Worm (Caenorhabditis elegans) whole organism, L3 larva: ENCODE data around the gene F22F7.7.

Experiments used
- aly-2 ChIP-seq: fragments of 150-350 bp; optimal IDR thresholded peaks from 2 replicates; lab custom pipeline; 2014; ENCODE audit warnings: missing biosample characterization, missing genetic modification characterization
- ceh-82 ChIP-seq: fragments of 150-350 bp; optimal IDR thresholded peaks from 2 replicates; lab custom pipeline; 2014; ENCODE audit warnings: missing biosample characterization, missing genetic modification characterization
- egl-27 ChIP-seq: sonication (generic microtip); optimal IDR thresholded peaks from 4 replicates; lab custom pipeline; 2017; ENCODE audit warnings: missing biosample characterization, missing genetic modification reagents, missing genetic modification characterization
- elt-3 ChIP-seq, 3 experiments: fragments of 150-350 bp in 1 of 3; sonication (generic microtip) in 2 of 3; optimal IDR thresholded peaks; 2 replicates in 2 of 3; 4 replicates in 1 of 3; lab custom pipeline; 2014 to 2017; ENCODE audit warnings: missing biosample characterization in 3 of 3, missing genetic modification characterization in 3 of 3
- nhr-11 ChIP-seq: fragments of 150-350 bp; optimal IDR thresholded peaks from 2 replicates; lab custom pipeline; 2014; ENCODE audit warnings: missing biosample characterization, missing genetic modification characterization
- nhr-237 ChIP-seq: fragments of 150-350 bp; optimal IDR thresholded peaks from 2 replicates; lab custom pipeline; 2014; ENCODE audit warnings: missing biosample characterization, missing genetic modification characterization
- nhr-28 ChIP-seq: fragments of 150-350 bp; optimal IDR thresholded peaks from 2 replicates; lab custom pipeline; 2014; ENCODE audit warnings: missing biosample characterization, missing genetic modification characterization
- pha-4 ChIP-seq: fragments of 150-350 bp; optimal IDR thresholded peaks from 2 replicates; lab custom pipeline; 2014; ENCODE audit warnings: missing biosample characterization, missing genetic modification reagents, missing genetic modification characterization
- pqm-1 ChIP-seq: fragments of 150-350 bp; optimal IDR thresholded peaks from 2 replicates; lab custom pipeline; 2017; ENCODE audit warnings: missing biosample characterization, missing genetic modification characterization, inconsistent platforms
- unc-39 ChIP-seq: sonication (generic microtip); optimal IDR thresholded peaks from 4 replicates; lab custom pipeline; 2017; ENCODE audit warnings: missing biosample characterization, missing genetic modification characterization

DNA sequence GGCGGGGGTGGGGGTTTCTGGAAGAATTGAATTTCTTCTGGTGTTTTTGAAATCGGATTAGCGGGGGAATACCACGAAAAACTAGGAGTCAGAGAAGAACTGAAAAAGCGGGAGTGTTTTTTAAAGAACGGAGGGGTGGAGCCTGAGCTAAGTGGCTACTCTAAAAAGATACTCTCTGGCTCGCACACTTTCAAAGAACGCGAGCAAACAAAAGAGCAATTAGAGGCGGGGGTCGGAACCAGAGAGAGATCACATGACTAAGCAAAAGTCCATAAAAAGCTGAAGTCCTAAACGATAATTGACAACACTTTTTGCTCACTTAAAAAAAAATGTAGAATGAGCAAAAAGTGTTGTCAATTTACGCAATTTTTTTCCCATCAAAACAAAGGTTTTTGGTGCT lies 5.5 kb downstream of the F22F7.7 start:
- TF ChIP-seq ceh-82 (tag; lab: Kevin White, UChicago) (no peak), egl-27 (tag; lab: Kevin White, UChicago) (no peak), pqm-1 (tag; lab: Kevin White, UChicago) (no peak), elt-3 (tag; optimal IDR thresholded peaks at IDR 0.05; lab: Kevin White, UChicago) (no peak), pha-4 (tag; lab: Kevin White, UChicago) (no peak), nhr-11 (tag; lab: Kevin White, UChicago) (no peak), aly-2 (tag; lab: Kevin White, UChicago) (no peak), unc-39 (tag; lab: Kevin White, UChicago) (no peak), nhr-28 (tag; lab: Kevin White, UChicago) (no peak), nhr-237 (tag; lab: Kevin White, UChicago) (no peak)
